Fruit fly (Drosophila melanogaster) whole organism, wandering third instar larva: ENCODE measurements around the gene CG4789.

Source experiments
- CG9705 ChIP-seq: fragments of 200-800 bp; sonication (Bioruptor generic); optimal IDR thresholded peaks from 2 replicates; lab custom pipeline; 2018; ENCODE audit warnings: missing biosample characterization, mild to moderate bottlenecking, missing genetic modification characterization
- br ChIP-seq: fragments of 200-800 bp; sonication (Bioruptor generic); optimal IDR thresholded peaks from 2 replicates; lab custom pipeline; 2016; ENCODE audit warnings: missing biosample characterization, missing genetic modification characterization

dm6 chrX:16798166-16798565 lies 2.6 kb upstream of the CG4789 start:
- TF ChIP-seq CG9705 (GFP tag; lab: Kevin White, UChicago) (no peak), br (GFP tag; lab: Kevin White, UChicago) (no peak)
